Fruit fly (Drosophila melanogaster) whole organism, wandering third instar larva: Measurements from ENCODE around the gene CG7512.

ENCODE experiments used
- CG32264 ChIP-seq: fragments of 200-800 bp; sonication (Bioruptor generic); optimal IDR thresholded peaks from 2 replicates; lab custom pipeline; 2016; ENCODE audit warnings: missing biosample characterization, missing genetic modification characterization
- CG9705 ChIP-seq: fragments of 200-800 bp; sonication (Bioruptor generic); optimal IDR thresholded peaks from 2 replicates; lab custom pipeline; 2018; ENCODE audit warnings: missing biosample characterization, mild to moderate bottlenecking, missing genetic modification characterization
- GATAd ChIP-seq: sonication (Bioruptor generic); optimal IDR thresholded peaks from 2 replicates; lab custom pipeline; 2016; ENCODE audit warnings: missing biosample characterization, missing genetic modification characterization
- h ChIP-seq: fragments of 200-800 bp; sonication (Bioruptor generic); optimal IDR thresholded peaks from 3 replicates; lab custom pipeline; 2016; ENCODE audit warnings: missing biosample characterization, mild to moderate bottlenecking, missing genetic modification characterization

DNA sequence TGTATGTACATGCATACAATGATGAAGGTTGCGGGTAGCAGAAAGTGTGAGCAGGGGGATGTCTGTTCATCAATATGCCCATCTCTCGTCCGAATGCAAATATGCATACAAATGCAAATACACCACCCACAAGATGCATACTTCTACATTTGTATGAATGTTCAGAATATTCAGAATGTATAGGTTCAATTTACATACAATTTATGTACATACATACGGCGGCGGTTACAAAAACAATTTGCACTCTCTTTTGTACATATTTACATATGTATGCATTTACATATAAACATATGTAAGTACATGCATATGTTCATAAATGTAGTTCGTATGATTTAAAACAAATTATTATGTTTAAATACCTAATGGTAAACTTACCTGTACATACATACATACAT, 21.6 kb upstream of the CG7512 start:
- TF ChIP-seq CG32264: no peak
- TF ChIP-seq CG9705 (GFP tag; lab: Kevin White, UChicago): no peak
- TF ChIP-seq h: no peak
- no peak for TF ChIP-seq GATAd (GFP tag; lab: Kevin White, UChicago)
